Worm (Caenorhabditis elegans) whole organism, mixed stage, embryonic: Measurements from ENCODE around the gene clec-138.
A peak's percentile ranks its signal among the peaks of the same experiment; 100 is the strongest.

Source experiments
- M03D4.4 ChIP-seq: sonication (generic microtip); optimal IDR thresholded peaks from 2 replicates; lab custom pipeline; 2017; ENCODE audit warnings: mild to moderate bottlenecking, missing genetic modification characterization, missing compliant biosample characterization
- bed-3 ChIP-seq: fragments of 200-800 bp; sonication (Bioruptor generic); optimal IDR thresholded peaks from 3 replicates; lab custom pipeline; 2018; ENCODE audit warnings: mild to moderate bottlenecking, missing genetic modification characterization, moderate library complexity, missing compliant biosample characterization
- blmp-1 ChIP-seq: fragments of 150-350 bp; optimal IDR thresholded peaks from 2 replicates; lab custom pipeline; 2014; ENCODE audit warnings: missing biosample characterization, missing genetic modification characterization
- ceh-39 ChIP-seq: fragments of 150-350 bp; optimal IDR thresholded peaks from 2 replicates; lab custom pipeline; 2014; ENCODE audit warnings: missing biosample characterization, missing genetic modification characterization
- ceh-43 ChIP-seq: fragments of 200-800 bp; sonication (Bioruptor generic); optimal IDR thresholded peaks from 2 replicates; lab custom pipeline; 2018; ENCODE audit warnings: mild to moderate bottlenecking, missing genetic modification characterization, moderate library complexity, missing compliant biosample characterization
- ces-1 ChIP-seq: fragments of 150-350 bp; optimal IDR thresholded peaks from 2 replicates; lab custom pipeline; 2014; ENCODE audit warnings: missing biosample characterization, missing genetic modification reagents, missing genetic modification characterization
- cnd-1 ChIP-seq: fragments of 200-800 bp; sonication (Bioruptor generic); optimal IDR thresholded peaks from 2 replicates; lab custom pipeline; 2018; ENCODE audit warnings: mild to moderate bottlenecking, missing genetic modification characterization, missing compliant biosample characterization
- drap-1 ChIP-seq: fragments of 200-800 bp; sonication (Bioruptor generic); optimal IDR thresholded peaks from 3 replicates; lab custom pipeline; 2018; ENCODE audit warnings: mild to moderate bottlenecking, missing genetic modification characterization, missing compliant biosample characterization
- elt-1 ChIP-seq: sonication (generic microtip); optimal IDR thresholded peaks from 2 replicates; lab custom pipeline; 2017; ENCODE audit warnings: missing genetic modification characterization, mild to moderate bottlenecking, missing compliant biosample characterization, antibody characterized with exemption, moderate library complexity, borderline replicate concordance; ENCODE audit not compliant: insufficient read depth
- elt-3 ChIP-seq: fragments of 150-350 bp; optimal IDR thresholded peaks from 2 replicates; lab custom pipeline; 2014; ENCODE audit warnings: missing biosample characterization, missing genetic modification characterization
- flh-1 ChIP-seq: fragments of 200-800 bp; sonication (Bioruptor generic); optimal IDR thresholded peaks from 2 replicates; lab custom pipeline; 2018; ENCODE audit warnings: mild to moderate bottlenecking, missing genetic modification characterization, moderate library complexity, missing compliant biosample characterization
- ham-2 ChIP-seq: fragments of 200-800 bp; sonication (Bioruptor generic); optimal IDR thresholded peaks from 2 replicates; lab custom pipeline; 2018; ENCODE audit warnings: mild to moderate bottlenecking, missing genetic modification characterization, missing compliant biosample characterization
- hlh-1 ChIP-seq: fragments of 150-350 bp; optimal IDR thresholded peaks from 2 replicates; lab custom pipeline; 2014; ENCODE audit warnings: missing biosample characterization, missing genetic modification reagents, missing genetic modification characterization
- lin-13 ChIP-seq: fragments of 150-350 bp; optimal IDR thresholded peaks from 2 replicates; lab custom pipeline; 2014; ENCODE audit warnings: missing biosample characterization, missing genetic modification characterization
- lin-32 ChIP-seq: fragments of 200-800 bp; sonication (Bioruptor generic); optimal IDR thresholded peaks from 2 replicates; lab custom pipeline; 2018; ENCODE audit warnings: mild to moderate bottlenecking, missing genetic modification characterization, missing compliant biosample characterization
- lsy-2 ChIP-seq: fragments of 150-350 bp; optimal IDR thresholded peaks from 2 replicates; lab custom pipeline; 2014; ENCODE audit warnings: missing biosample characterization, missing genetic modification characterization
- mep-1 ChIP-seq: fragments of 150-350 bp; optimal IDR thresholded peaks from 2 replicates; lab custom pipeline; 2017; ENCODE audit warnings: missing biosample characterization, missing genetic modification reagents, missing genetic modification characterization, inconsistent platforms
- mls-2 ChIP-seq: sonication (generic microtip); optimal IDR thresholded peaks from 2 replicates; lab custom pipeline; 2016; ENCODE audit warnings: mild to moderate bottlenecking, missing genetic modification characterization, moderate library complexity, missing compliant biosample characterization
- nhr-12 ChIP-seq: fragments of 150-350 bp; optimal IDR thresholded peaks from 2 replicates; lab custom pipeline; 2014; ENCODE audit warnings: missing biosample characterization, missing genetic modification characterization
- nhr-2 ChIP-seq: fragments of 150-350 bp; optimal IDR thresholded peaks from 2 replicates; lab custom pipeline; 2014; ENCODE audit warnings: missing biosample characterization, missing genetic modification characterization
- nhr-237 ChIP-seq: fragments of 150-350 bp; optimal IDR thresholded peaks from 2 replicates; lab custom pipeline; 2014; ENCODE audit warnings: missing biosample characterization, missing genetic modification characterization
- nhr-28 ChIP-seq: fragments of 150-350 bp; optimal IDR thresholded peaks from 2 replicates; lab custom pipeline; 2014; ENCODE audit warnings: missing biosample characterization, missing genetic modification characterization
- nhr-76 ChIP-seq: sonication (generic microtip); optimal IDR thresholded peaks from 2 replicates; lab custom pipeline; 2017; ENCODE audit warnings: missing biosample characterization, missing genetic modification characterization
- pha-4 ChIP-seq: fragments of 150-350 bp; optimal IDR thresholded peaks from 2 replicates; lab custom pipeline; 2018; ENCODE audit warnings: missing biosample characterization, missing genetic modification reagents, missing genetic modification characterization
- snpc-4 ChIP-seq: fragments of 150-350 bp; optimal IDR thresholded peaks from 2 replicates; lab custom pipeline; 2014; ENCODE audit warnings: missing biosample characterization, missing genetic modification characterization
- sptf-1 ChIP-seq: sonication (generic microtip); optimal IDR thresholded peaks from 2 replicates; lab custom pipeline; 2017; ENCODE audit warnings: mild to moderate bottlenecking, missing genetic modification characterization, moderate library complexity, missing compliant biosample characterization
- tbx-8 ChIP-seq: fragments of 200-800 bp; sonication (Bioruptor generic); optimal IDR thresholded peaks from 2 replicates; lab custom pipeline; 2018; ENCODE audit warnings: mild to moderate bottlenecking, missing genetic modification characterization, moderate library complexity, missing compliant biosample characterization
- unc-120 ChIP-seq: sonication (generic microtip); optimal IDR thresholded peaks from 2 replicates; lab custom pipeline; 2017; ENCODE audit warnings: missing genetic modification characterization, missing compliant biosample characterization; ENCODE audit not compliant: poor library complexity, severe bottlenecking
- unc-39 ChIP-seq: fragments of 150-350 bp; optimal IDR thresholded peaks from 2 replicates; lab custom pipeline; 2014; ENCODE audit warnings: missing biosample characterization, missing genetic modification characterization
- unc-62 ChIP-seq: fragments of 150-350 bp; optimal IDR thresholded peaks from 2 replicates; lab custom pipeline; 2014; ENCODE audit warnings: missing biosample characterization, missing genetic modification reagents, missing genetic modification characterization
- zip-8 ChIP-seq: fragments of 150-350 bp; optimal IDR thresholded peaks from 2 replicates; lab custom pipeline; 2014; ENCODE audit warnings: missing biosample characterization, missing genetic modification characterization
- ztf-11 ChIP-seq: fragments of 150-350 bp; optimal IDR thresholded peaks from 2 replicates; lab custom pipeline; 2014; ENCODE audit warnings: missing biosample characterization, missing genetic modification characterization

Gene clec-138

ce11 chrII:4657370-4657769 is 37.8 kb upstream of the clec-138 start:
- TF ChIP-seq ham-2 (GFP tag; lab: Kevin White, UChicago): no peak
- TF ChIP-seq ceh-43 (GFP tag; lab: Kevin White, UChicago): no peak
- no peak for TF ChIP-seq blmp-1 (tag; lab: Kevin White, UChicago)
- no peak for TF ChIP-seq nhr-237 (tag; lab: Kevin White, UChicago)
- TF ChIP-seq nhr-2 (tag; lab: Kevin White, UChicago): no peak
- TF ChIP-seq unc-39 (tag; lab: Kevin White, UChicago): no peak
- no peak for TF ChIP-seq lin-13 (tag; lab: Kevin White, UChicago)
- TF ChIP-seq nhr-28: no peak
- TF ChIP-seq tbx-8 (GFP tag; lab: Kevin White, UChicago): no peak
- TF ChIP-seq snpc-4 (tag; lab: Kevin White, UChicago): no peak

- TF ChIP-seq bed-3 (GFP tag; lab: Kevin White, UChicago) (no peak), tbx-8 (GFP tag; lab: Kevin White, UChicago) (no peak), unc-62 (GFP tag; lab: Kevin White, UChicago) (no peak), snpc-4 (tag; lab: Kevin White, UChicago) (no peak), lsy-2 (tag; lab: Kevin White, UChicago) (no peak), M03D4.4 (tag; lab: Kevin White, UChicago) (no peak), pha-4 (tag; lab: Kevin White, UChicago) (no peak), ham-2 (GFP tag; lab: Kevin White, UChicago) (no peak), elt-1 (tag; lab: Kevin White, UChicago) (no peak), lin-13 (tag; lab: Kevin White, UChicago) (no peak), elt-3 (tag; lab: Kevin White, UChicago) (no peak), ztf-11 (tag; lab: Kevin White, UChicago) (no peak), mls-2 (tag; lab: Kevin White, UChicago) (no peak), lin-32 (GFP tag; lab: Kevin White, UChicago) (no peak), unc-39 (tag; lab: Kevin White, UChicago) (no peak)
Observed at ce11 chrII:4655834-4656233, 36.2 kb upstream of the clec-138 start, which contains the start of gene fut-6. Gene fut-6 (minus strand): TSS chrII:4655934.

- TF ChIP-seq hlh-1 (tag; lab: Kevin White, UChicago) (peak; percentile 31), mls-2 (tag; lab: Kevin White, UChicago) (no peak), ceh-43 (GFP tag; lab: Kevin White, UChicago) (no peak), lin-13 (tag; lab: Kevin White, UChicago) (no peak), flh-1 (GFP tag; lab: Kevin White, UChicago) (no peak), elt-3 (tag; lab: Kevin White, UChicago) (no peak), zip-8 (tag; lab: Kevin White, UChicago) (no peak)
Observed at ce11 chrII:4650072-4650471, 30.5 kb upstream of the clec-138 start.

ce11 chrII:4648785-4649184 is 29.2 kb upstream of the clec-138 start, which contains the start of gene lgc-27:
Gene lgc-27 (plus strand): TSS chrII:4649085.
- TF ChIP-seq pha-4 (tag; lab: Kevin White, UChicago) (peak; percentile 55), unc-120 (no peak), sptf-1 (tag; lab: Kevin White, UChicago) (no peak), nhr-12 (tag; lab: Kevin White, UChicago) (no peak), ceh-39 (tag; lab: Kevin White, UChicago) (no peak)

ce11 chrII:4640748-4641147 is 21.1 kb upstream of the clec-138 start:
- peak; percentile 78 for TF ChIP-seq ces-1 (GFP tag; lab: Kevin White, UChicago)
- no peak for TF ChIP-seq drap-1 (GFP tag; lab: Kevin White, UChicago)
- TF ChIP-seq flh-1 (GFP tag; lab: Kevin White, UChicago): no peak
- no peak for TF ChIP-seq blmp-1 (tag; lab: Kevin White, UChicago)
- TF ChIP-seq nhr-237 (tag; lab: Kevin White, UChicago): no peak
- no peak for TF ChIP-seq pha-4 (tag; lab: Kevin White, UChicago)
- no peak for TF ChIP-seq ceh-39 (tag; lab: Kevin White, UChicago)
- peak; percentile 21 for TF ChIP-seq mls-2 (tag; lab: Kevin White, UChicago)
- peak; percentile 47 for TF ChIP-seq unc-120
- no peak for TF ChIP-seq nhr-76 (tag; lab: Kevin White, UChicago)
- TF ChIP-seq lin-32 (GFP tag; lab: Kevin White, UChicago): peak; percentile 67
- TF ChIP-seq lsy-2 (tag; lab: Kevin White, UChicago): peak; percentile 4
- TF ChIP-seq zip-8 (tag; lab: Kevin White, UChicago): no peak
- TF ChIP-seq cnd-1 (tag; lab: Kevin White, UChicago): peak; percentile 91
- no peak for TF ChIP-seq ztf-11 (tag; lab: Kevin White, UChicago)
- peak; percentile 72 for TF ChIP-seq mep-1 (tag; lab: Kevin White, UChicago)
- no peak for TF ChIP-seq unc-62 (GFP tag; lab: Kevin White, UChicago)
- TF ChIP-seq, all 35 proteins: peak for 7
